Worm (Caenorhabditis elegans) whole organism, L3 larva: Measurements from ENCODE around the gene F49F1.14.

Experiments
- ZK546.5 ChIP-seq: sonication (generic microtip); optimal IDR thresholded peaks from 2 replicates; lab custom pipeline; 2017; ENCODE audit warnings: missing biosample characterization, missing genetic modification characterization
- ama-1 ChIP-seq: fragments of 150-350 bp; optimal IDR thresholded peaks from 2 replicates; lab custom pipeline; 2018
- fos-1 ChIP-seq: fragments of 150-350 bp; optimal IDR thresholded peaks from 2 replicates; lab custom pipeline; 2014; ENCODE audit warnings: missing biosample characterization, missing genetic modification characterization
- lin-39 ChIP-seq: fragments of 150-350 bp; optimal IDR thresholded peaks from 2 replicates; lab custom pipeline; 2018; ENCODE audit warnings: missing biosample characterization, missing genetic modification reagents, missing genetic modification characterization
- mml-1 ChIP-seq: fragments of 150-350 bp; sonication (generic microtip); optimal IDR thresholded peaks from 3 replicates; lab custom pipeline; 2014; ENCODE audit warnings: missing biosample characterization, missing genetic modification characterization
- nhr-11 ChIP-seq: fragments of 150-350 bp; optimal IDR thresholded peaks from 2 replicates; lab custom pipeline; 2014; ENCODE audit warnings: missing biosample characterization, missing genetic modification characterization
- pqm-1 ChIP-seq: fragments of 150-350 bp; optimal IDR thresholded peaks from 2 replicates; lab custom pipeline; 2017; ENCODE audit warnings: missing biosample characterization, missing genetic modification characterization, inconsistent platforms
- skn-1 ChIP-seq: fragments of 150-350 bp; optimal IDR thresholded peaks from 2 replicates; lab custom pipeline; 2014; ENCODE audit warnings: missing biosample characterization, missing genetic modification characterization
- snpc-4 ChIP-seq: fragments of 150-350 bp; optimal IDR thresholded peaks from 2 replicates; lab custom pipeline; 2014; ENCODE audit warnings: missing biosample characterization, missing genetic modification characterization
- unc-39 ChIP-seq: sonication (generic microtip); optimal IDR thresholded peaks from 4 replicates; lab custom pipeline; 2017; ENCODE audit warnings: missing biosample characterization, missing genetic modification characterization
- ztf-11 ChIP-seq: fragments of 150-350 bp; optimal IDR thresholded peaks from 2 replicates; lab custom pipeline; 2014; ENCODE audit warnings: missing biosample characterization, missing genetic modification characterization

ce11 chrIV:4085787-4086262, 26.5 kb downstream of the F49F1.14 start, which contains the start of gene C35B1.2:
- TF ChIP-seq nhr-11 (tag; lab: Kevin White, UChicago) (no peak), snpc-4 (no peak), fos-1 (tag; lab: Kevin White, UChicago) (no peak), lin-39 (tag; lab: Kevin White, UChicago) (no peak), mml-1 (tag; lab: Kevin White, UChicago) (no peak), ztf-11 (tag; lab: Kevin White, UChicago) (no peak), ZK546.5 (tag; lab: Kevin White, UChicago) (no peak), ama-1 (lab: Kevin White, UChicago) (no peak), unc-39 (tag; lab: Kevin White, UChicago) (no peak), skn-1 (tag; lab: Kevin White, UChicago) (no peak), pqm-1 (tag; lab: Kevin White, UChicago) (no peak)
